5 worm cellular contexts compared by ENCODE assay signal in the genomic region with DNA sequence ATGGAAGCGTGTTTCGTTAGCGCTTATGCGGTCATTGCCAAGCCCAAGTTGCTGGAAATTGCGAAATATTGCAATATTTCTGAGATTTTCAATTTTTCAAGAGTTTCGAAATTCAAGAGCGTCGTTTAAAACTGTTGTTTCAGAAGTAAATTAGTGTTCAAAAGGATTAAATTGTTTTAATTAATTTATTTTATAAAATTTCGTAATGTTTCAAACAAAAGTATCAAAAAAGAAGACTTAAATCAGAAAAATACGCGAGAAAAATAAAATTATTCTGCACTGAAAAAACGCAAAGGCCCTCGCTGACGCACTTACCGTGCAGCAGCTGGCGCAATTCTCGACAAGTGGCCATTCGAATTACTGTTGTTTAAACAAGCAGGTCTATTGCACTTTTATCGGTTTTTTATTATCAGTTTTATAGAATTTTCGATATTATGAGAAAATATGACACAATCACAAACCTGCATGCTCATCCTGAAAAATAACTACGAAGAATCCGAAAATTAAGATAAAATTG.
TF ChIP-seq lines count a peak whose summit lies in the region.

A gene (minus strand): TSS at position 51 of the 517 bp plus-strand sequence.

TF ChIP-seq in whole organism, L1 larva, 84 proteins besides CTCF, POLR2A, EP300 and RAD21 (continues in another document):
- TF ChIP-seq nhr-90 (tag; optimal IDR thresholded peaks at IDR 0.05; lab: Kevin White, UChicago; ENCODE audit: poor library complexity) (peak; percentile 92), C04F5.9 (tag; optimal IDR thresholded peaks at IDR 0.05; lab: Kevin White, UChicago) (peak; percentile 64), nhr-11 (tag; optimal IDR thresholded peaks at IDR 0.05; lab: Kevin White, UChicago) (peak; percentile 18), ceh-82 (tag; optimal IDR thresholded peaks at IDR 0.05; lab: Kevin White, UChicago) (peak; percentile 81 to 91 (median 89)), hlh-17 (GFP tag; optimal IDR thresholded peaks at IDR 0.05; lab: Kevin White, UChicago; ENCODE audit: borderline replicate concordance) (no peak), pqm-1 (tag; optimal IDR thresholded peaks at IDR 0.05; lab: Kevin White, UChicago) (no peak), ama-1 (optimal IDR thresholded peaks at IDR 0.05; lab: Kevin White, UChicago) (no peak), grh-1 (GFP tag; IDR thresholded peaks at IDR 0.05; lab: Robert Waterston, UW) (peak; percentile 42; the same call in 1 of the 2 replicates), dpl-1 (GFP tag; optimal IDR thresholded peaks at IDR 0.05; lab: Kevin White, UChicago) (peak; percentile 79 to 85 (median 84)), mab-9 (GFP tag; IDR thresholded peaks at IDR 0.05; lab: Robert Waterston, UW) (no peak), fos-1 (tag; optimal IDR thresholded peaks at IDR 0.05; lab: Kevin White, UChicago) (peak; percentile 45), lin-13 (GFP tag; optimal IDR thresholded peaks at IDR 0.05; lab: Kevin White, UChicago) (peak; percentile 69), zag-1 (tag; optimal IDR thresholded peaks at IDR 0.05; lab: Kevin White, UChicago) (no peak), ceh-63 (GFP tag; optimal IDR thresholded peaks at IDR 0.05; lab: Kevin White, UChicago) (no peak), nhr-71 (tag; optimal IDR thresholded peaks at IDR 0.05; lab: Kevin White, UChicago) (peak; percentile 90), dsc-1 (tag; optimal IDR thresholded peaks at IDR 0.05; lab: Kevin White, UChicago) (peak; percentile 82)

TF ChIP-seq in whole organism, L3 larva, 47 proteins besides CTCF, POLR2A, EP300 and RAD21 (continues in another document):
- TF ChIP-seq R02D3.7 (tag; optimal IDR thresholded peaks at IDR 0.05; lab: Kevin White, UChicago) (peak; percentile 68), unc-62 (GFP tag; optimal IDR thresholded peaks at IDR 0.05; lab: Kevin White, UChicago) (no peak), ceh-9 (tag; optimal IDR thresholded peaks at IDR 0.05; lab: Kevin White, UChicago) (no peak), nhr-23 (tag; optimal IDR thresholded peaks at IDR 0.05; lab: Kevin White, UChicago) (peak; percentile 84), pha-4 (tag; optimal IDR thresholded peaks at IDR 0.05; lab: Kevin White, UChicago) (peak; percentile 96), fkh-2 (tag; optimal IDR thresholded peaks at IDR 0.05; lab: Kevin White, UChicago) (no peak), ceh-28 (tag; optimal IDR thresholded peaks at IDR 0.05; lab: Kevin White, UChicago) (peak; percentile 45), zag-1 (tag; optimal IDR thresholded peaks at IDR 0.05; lab: Kevin White, UChicago) (no peak), fkh-10 (GFP tag; optimal IDR thresholded peaks at IDR 0.05; lab: Kevin White, UChicago) (no peak), mml-1 (tag; optimal IDR thresholded peaks at IDR 0.05; lab: Kevin White, UChicago) (no peak), hmg-11 (tag; optimal IDR thresholded peaks at IDR 0.05; lab: Kevin White, UChicago) (peak; percentile 88), elt-3 (tag; optimal IDR thresholded peaks at IDR 0.05; lab: Kevin White, UChicago) (no peak), mdl-1 (tag; optimal IDR thresholded peaks at IDR 0.05; lab: Kevin White, UChicago) (no peak), eor-1 (tag; optimal IDR thresholded peaks at IDR 0.05; lab: Kevin White, UChicago) (no peak), ztf-4 (tag; optimal IDR thresholded peaks at IDR 0.05; lab: Kevin White, UChicago) (no peak), elt-2 (tag; optimal IDR thresholded peaks at IDR 0.05; lab: Kevin White, UChicago) (peak; percentile 90), daf-12 (tag; optimal IDR thresholded peaks at IDR 0.05; lab: Kevin White, UChicago) (no peak), aly-2 (tag; optimal IDR thresholded peaks at IDR 0.05; lab: Kevin White, UChicago) (no peak)

TF ChIP-seq in whole organism, early embryonic, 17 proteins besides CTCF, POLR2A, EP300 and RAD21:
- TF ChIP-seq F13C5.2 (tag; optimal IDR thresholded peaks at IDR 0.05; lab: Kevin White, UChicago), result peak; percentile 85
- no peak for TF ChIP-seq hmg-4 (GFP tag; optimal IDR thresholded peaks at IDR 0.05; lab: Kevin White, UChicago)
- TF ChIP-seq sea-1 (GFP tag; conservative IDR thresholded peaks at IDR 0.05; lab: Robert Waterston, UW), result 0 out of 2 replicates have a peak, but pooled peaks have one; percentile 35
- 0 out of 2 replicates have a peak, but pooled peaks have one; percentile 33 for TF ChIP-seq tbx-11 (GFP tag; IDR thresholded peaks at IDR 0.05; lab: Robert Waterston, UW)
- no peak for TF ChIP-seq tbx-37 (GFP tag; conservative IDR thresholded peaks at IDR 0.05; lab: Robert Waterston, UW)
- TF ChIP-seq ets-7 (tag; optimal IDR thresholded peaks at IDR 0.05; lab: Kevin White, UChicago), result no peak
- no peak for TF ChIP-seq tra-4 (tag; optimal IDR thresholded peaks at IDR 0.05; lab: Kevin White, UChicago)
- peak; percentile 14 for TF ChIP-seq ceh-36 (tag; optimal IDR thresholded peaks at IDR 0.05; lab: Kevin White, UChicago)
- no peak for TF ChIP-seq B0310.2 (tag; optimal IDR thresholded peaks at IDR 0.05; lab: Kevin White, UChicago)
- no peak for TF ChIP-seq flt-1 (GFP tag; IDR thresholded peaks at IDR 0.05; lab: Robert Waterston, UW)
- no peak for TF ChIP-seq scrt-1 (GFP tag; IDR thresholded peaks at IDR 0.05; lab: Robert Waterston, UW)
- no peak for TF ChIP-seq hnd-1 (tag; optimal IDR thresholded peaks at IDR 0.05; lab: Kevin White, UChicago)
- no peak for TF ChIP-seq ceh-13 (GFP tag; optimal IDR thresholded peaks at IDR 0.05; lab: Kevin White, UChicago)
- TF ChIP-seq ama-1 (optimal IDR thresholded peaks at IDR 0.05; lab: Kevin White, UChicago), result no peak
- TF ChIP-seq aly-1 (tag; optimal IDR thresholded peaks at IDR 0.05; lab: Kevin White, UChicago), result no peak
- 0 out of 2 replicates have a peak, but pooled peaks have one; percentile 41 for TF ChIP-seq pes-1 (GFP tag; IDR thresholded peaks at IDR 0.05; lab: Robert Waterston, UW)
- no peak for TF ChIP-seq hmbx-1 (tag; optimal IDR thresholded peaks at IDR 0.05; lab: Kevin White, UChicago)
TF ChIP-seq in whole organism, early embryonic: peak in this region for 5.

TF ChIP-seq in whole organism, midembryonic, 9 proteins besides CTCF, POLR2A, EP300 and RAD21:
- TF ChIP-seq tab-1 (GFP tag; IDR thresholded peaks at IDR 0.05; lab: Robert Waterston, UW), result no peak
- no peak for TF ChIP-seq T22C8.4 (GFP tag; IDR thresholded peaks at IDR 0.05; lab: Robert Waterston, UW)
- TF ChIP-seq ztf-23 (GFP tag; IDR thresholded peaks at IDR 0.05; lab: Robert Waterston, UW), result 0 out of 2 replicates have a peak, but pooled peaks have one; percentile 19
- no peak for TF ChIP-seq klf-2 (GFP tag; conservative IDR thresholded peaks at IDR 0.05; lab: Robert Waterston, UW)
- no peak for TF ChIP-seq ztf-29 (GFP tag; IDR thresholded peaks at IDR 0.05; lab: Robert Waterston, UW)
- TF ChIP-seq cog-1 (tag; optimal IDR thresholded peaks at IDR 0.05; lab: Kevin White, UChicago), result peak; percentile 53
- TF ChIP-seq flt-1 (GFP tag; IDR thresholded peaks at IDR 0.05; lab: Robert Waterston, UW), result peak; percentile 81

TF ChIP-seq in whole organism, young adult, 124 proteins besides CTCF, POLR2A, EP300 and RAD21 (continues in another document):
- TF ChIP-seq let-526 (GFP tag; IDR thresholded peaks at IDR 0.05; lab: Robert Waterston, UW) (no peak), lin-40 (tag; optimal IDR thresholded peaks at IDR 0.05; lab: Kevin White, UChicago) (peak; percentile 78), madf-8 (GFP tag; conservative IDR thresholded peaks at IDR 0.05; lab: Robert Waterston, UW) (peak; percentile 48; the same call in 1 of the 2 replicates), dpl-1 (GFP tag; optimal IDR thresholded peaks at IDR 0.05; lab: Kevin White, UChicago) (peak; percentile 39), xnd-1 (tag; optimal IDR thresholded peaks at IDR 0.05; lab: Kevin White, UChicago) (peak; percentile 19), tlf-1 (GFP tag; optimal IDR thresholded peaks at IDR 0.05; lab: Kevin White, UChicago) (peak; percentile 63), F33H1.4 (GFP tag; IDR thresholded peaks at IDR 0.05; lab: Robert Waterston, UW) (peak; percentile 59), ets-4 (GFP tag; optimal IDR thresholded peaks at IDR 0.05; lab: Kevin White, UChicago) (no peak), nhr-120 (GFP tag; IDR thresholded peaks at IDR 0.05; lab: Robert Waterston, UW) (no peak), hlh-26 (GFP tag; conservative IDR thresholded peaks at IDR 0.05; lab: Robert Waterston, UW) (no peak), B0336.3 (GFP tag; IDR thresholded peaks at IDR 0.05; lab: Robert Waterston, UW) (peak; percentile 57; the same call in 1 of the 2 replicates), hrde-1 (tag; optimal IDR thresholded peaks at IDR 0.05; lab: Kevin White, UChicago; ENCODE audit: borderline replicate concordance) (no peak), egl-18 (GFP tag; IDR thresholded peaks at IDR 0.05; lab: Robert Waterston, UW) (no peak), Y53G8AR.9 (GFP tag; conservative IDR thresholded peaks at IDR 0.05; lab: Robert Waterston, UW) (peak; percentile 89), zim-3 (tag; optimal IDR thresholded peaks at IDR 0.05; lab: Kevin White, UChicago) (no peak), repo-1 (tag; optimal IDR thresholded peaks at IDR 0.05; lab: Kevin White, UChicago) (peak; percentile 70), lir-1 (GFP tag; conservative IDR thresholded peaks at IDR 0.05; lab: Robert Waterston, UW) (peak; percentile 66; the same call in 1 of the 2 replicates), attf-5 (GFP tag; optimal IDR thresholded peaks at IDR 0.05; lab: Kevin White, UChicago) (peak; percentile 88), lag-1 (GFP tag; IDR thresholded peaks at IDR 0.05; lab: Robert Waterston, UW) (no peak), efl-1 (GFP tag; optimal IDR thresholded peaks at IDR 0.05; lab: Kevin White, UChicago) (peak; percentile 28), lin-54 (GFP tag; optimal IDR thresholded peaks at IDR 0.05; lab: Kevin White, UChicago) (peak; percentile 83), let-607 (tag; optimal IDR thresholded peaks at IDR 0.05; lab: Kevin White, UChicago) (peak in 1 of 2 experiments; percentile 66), madf-3 (GFP tag; IDR thresholded peaks at IDR 0.05; lab: Robert Waterston, UW) (peak; percentile 73; the same call in 1 of the 2 replicates), mcd-1 (GFP tag; IDR thresholded peaks at IDR 0.05; lab: Robert Waterston, UW) (peak; percentile 83), lsy-27 (tag; optimal IDR thresholded peaks at IDR 0.05; lab: Kevin White, UChicago; ENCODE audit: borderline replicate concordance, insufficient read depth) (no peak), atf-7 (tag; optimal IDR thresholded peaks at IDR 0.05; lab: Kevin White, UChicago) (peak; percentile 32), gei-17 (GFP tag; optimal IDR thresholded peaks at IDR 0.05; lab: Kevin White, UChicago) (no peak), F39B2.1 (GFP tag; IDR thresholded peaks at IDR 0.05; lab: Robert Waterston, UW) (no peak), lin-35 (GFP tag; optimal IDR thresholded peaks at IDR 0.05; lab: Kevin White, UChicago) (peak in 1 of 3 experiments; percentile 81), nhr-27 (tag; optimal IDR thresholded peaks at IDR 0.05; lab: Kevin White, UChicago) (no peak), rcor-1 (GFP tag; IDR thresholded peaks at IDR 0.05; lab: Robert Waterston, UW) (peak; percentile 52; the same call in 1 of the 2 replicates), ceh-40 (GFP tag; IDR thresholded peaks at IDR 0.05; lab: Robert Waterston, UW) (no peak)
